Worm (Caenorhabditis elegans) whole organism, L3 larva: ENCODE measurements around the gene W06B4.1.

Source experiments
- ZK546.5 ChIP-seq: sonication (generic microtip); optimal IDR thresholded peaks from 2 replicates; lab custom pipeline; 2017; ENCODE audit warnings: missing biosample characterization, missing genetic modification characterization
- aly-2 ChIP-seq: fragments of 150-350 bp; optimal IDR thresholded peaks from 2 replicates; lab custom pipeline; 2014; ENCODE audit warnings: missing biosample characterization, missing genetic modification characterization
- ceh-9 ChIP-seq: sonication (generic microtip); optimal IDR thresholded peaks from 2 replicates; lab custom pipeline; 2018; ENCODE audit warnings: missing biosample characterization, missing genetic modification characterization
- elt-1 ChIP-seq: fragments of 150-350 bp; optimal IDR thresholded peaks from 2 replicates; lab custom pipeline; 2014; ENCODE audit warnings: missing biosample characterization, missing genetic modification characterization
- elt-2 ChIP-seq: sonication (generic microtip); optimal IDR thresholded peaks from 2 replicates; lab custom pipeline; 2016; ENCODE audit warnings: missing genetic modification reagents, mild to moderate bottlenecking, missing genetic modification characterization, missing compliant biosample characterization
- fkh-2 ChIP-seq: fragments of 150-350 bp; optimal IDR thresholded peaks from 2 replicates; lab custom pipeline; 2014; ENCODE audit warnings: missing biosample characterization, missing genetic modification reagents, missing genetic modification characterization
- fos-1 ChIP-seq: fragments of 150-350 bp; optimal IDR thresholded peaks from 2 replicates; lab custom pipeline; 2014; ENCODE audit warnings: missing biosample characterization, missing genetic modification characterization
- hmg-11 ChIP-seq: sonication (generic microtip); optimal IDR thresholded peaks from 2 replicates; lab custom pipeline; 2016; ENCODE audit warnings: missing genetic modification characterization, missing compliant biosample characterization
- jun-1 ChIP-seq: fragments of 150-350 bp; optimal IDR thresholded peaks from 2 replicates; lab custom pipeline; 2014; ENCODE audit warnings: missing biosample characterization, missing genetic modification reagents, missing genetic modification characterization
- lin-39 ChIP-seq: fragments of 150-350 bp; optimal IDR thresholded peaks from 2 replicates; lab custom pipeline; 2018; ENCODE audit warnings: missing biosample characterization, missing genetic modification reagents, missing genetic modification characterization
- lsy-12 ChIP-seq: sonication (generic microtip); optimal IDR thresholded peaks from 2 replicates; lab custom pipeline; 2016; ENCODE audit warnings: mild to moderate bottlenecking, missing genetic modification characterization, missing compliant biosample characterization
- mdl-1 ChIP-seq: fragments of 150-350 bp; optimal IDR thresholded peaks from 2 replicates; lab custom pipeline; 2014; ENCODE audit warnings: missing biosample characterization, missing genetic modification characterization
- mml-1 ChIP-seq: fragments of 150-350 bp; sonication (generic microtip); optimal IDR thresholded peaks from 3 replicates; lab custom pipeline; 2014; ENCODE audit warnings: missing biosample characterization, missing genetic modification characterization
- nfya-1 ChIP-seq: sonication (generic microtip); optimal IDR thresholded peaks from 2 replicates; lab custom pipeline; 2017; ENCODE audit warnings: missing genetic modification characterization, mild to moderate bottlenecking, missing compliant biosample characterization, antibody characterized with exemption, moderate library complexity; ENCODE audit not compliant: insufficient read depth
- nhr-11 ChIP-seq: fragments of 150-350 bp; optimal IDR thresholded peaks from 2 replicates; lab custom pipeline; 2014; ENCODE audit warnings: missing biosample characterization, missing genetic modification characterization
- nhr-23 ChIP-seq: fragments of 150-350 bp; optimal IDR thresholded peaks from 2 replicates; lab custom pipeline; 2014; ENCODE audit warnings: missing biosample characterization, missing genetic modification reagents, missing genetic modification characterization
- nhr-237 ChIP-seq: fragments of 150-350 bp; optimal IDR thresholded peaks from 2 replicates; lab custom pipeline; 2014; ENCODE audit warnings: missing biosample characterization, missing genetic modification characterization
- nhr-28 ChIP-seq: fragments of 150-350 bp; optimal IDR thresholded peaks from 2 replicates; lab custom pipeline; 2014; ENCODE audit warnings: missing biosample characterization, missing genetic modification characterization
- nhr-43 ChIP-seq: sonication (generic microtip); optimal IDR thresholded peaks from 2 replicates; lab custom pipeline; 2016; ENCODE audit warnings: mild to moderate bottlenecking, missing genetic modification characterization, missing compliant biosample characterization; ENCODE audit not compliant: poor library complexity, severe bottlenecking
- nhr-67 ChIP-seq: fragments of 150-350 bp; optimal IDR thresholded peaks from 2 replicates; lab custom pipeline; 2014; ENCODE audit warnings: missing biosample characterization, missing genetic modification characterization
- nhr-77 ChIP-seq: fragments of 150-350 bp; optimal IDR thresholded peaks from 2 replicates; lab custom pipeline; 2014; ENCODE audit warnings: missing biosample characterization, missing genetic modification characterization
- pha-4 ChIP-seq: fragments of 150-350 bp; optimal IDR thresholded peaks from 2 replicates; lab custom pipeline; 2014; ENCODE audit warnings: missing biosample characterization, missing genetic modification reagents, missing genetic modification characterization
- pqm-1 ChIP-seq: fragments of 150-350 bp; optimal IDR thresholded peaks from 2 replicates; lab custom pipeline; 2017; ENCODE audit warnings: missing biosample characterization, missing genetic modification characterization, inconsistent platforms
- sea-2 ChIP-seq: fragments of 150-350 bp; sonication (generic microtip); optimal IDR thresholded peaks from 4 replicates; lab custom pipeline; 2014; ENCODE audit warnings: missing biosample characterization, missing genetic modification reagents, missing genetic modification characterization
- skn-1 ChIP-seq: fragments of 150-350 bp; optimal IDR thresholded peaks from 2 replicates; lab custom pipeline; 2014; ENCODE audit warnings: missing biosample characterization, missing genetic modification characterization
- tbx-2 ChIP-seq: sonication (generic microtip); optimal IDR thresholded peaks from 2 replicates; lab custom pipeline; 2016; ENCODE audit warnings: mild to moderate bottlenecking, missing genetic modification characterization, missing compliant biosample characterization
- unc-62 ChIP-seq: fragments of 150-350 bp; sonication (generic microtip); optimal IDR thresholded peaks from 4 replicates; lab custom pipeline; 2014; ENCODE audit warnings: missing biosample characterization, missing genetic modification reagents, missing genetic modification characterization
- zag-1 ChIP-seq: fragments of 150-350 bp; optimal IDR thresholded peaks from 2 replicates; lab custom pipeline; 2014; ENCODE audit warnings: missing biosample characterization, missing genetic modification characterization
- ztf-11 ChIP-seq: fragments of 150-350 bp; optimal IDR thresholded peaks from 2 replicates; lab custom pipeline; 2014; ENCODE audit warnings: missing biosample characterization, missing genetic modification characterization
- ztf-4 ChIP-seq: fragments of 150-350 bp; optimal IDR thresholded peaks from 2 replicates; lab custom pipeline; 2014; ENCODE audit warnings: missing biosample characterization, missing genetic modification characterization

W06B4.1 gene

DNA sequence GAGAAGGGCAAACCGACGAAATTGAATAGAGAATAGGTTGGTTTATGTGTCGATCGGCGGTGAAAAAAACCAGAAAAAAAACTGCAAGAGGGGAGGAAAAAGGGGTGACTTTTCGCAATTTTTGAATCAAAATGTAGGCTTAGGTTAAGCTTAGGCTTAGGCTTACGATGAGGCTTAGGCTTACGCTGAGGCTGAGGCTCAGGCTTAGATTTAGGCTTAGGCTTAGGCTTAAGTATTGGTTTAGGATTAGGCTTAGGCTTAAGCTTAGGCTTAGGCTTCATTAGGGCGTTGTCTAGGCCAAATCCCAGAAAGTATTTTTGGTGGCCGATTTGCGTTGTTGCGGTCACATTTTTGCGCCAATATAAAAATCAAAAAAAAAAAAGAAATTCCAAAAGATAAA, 16.6 kb upstream of the W06B4.1 start:
- TF ChIP-seq nhr-43 (tag; lab: Kevin White, UChicago) (no peak), skn-1 (no peak), ZK546.5 (no peak), nhr-237 (no peak), nhr-23 (tag; lab: Kevin White, UChicago) (no peak)

DNA sequence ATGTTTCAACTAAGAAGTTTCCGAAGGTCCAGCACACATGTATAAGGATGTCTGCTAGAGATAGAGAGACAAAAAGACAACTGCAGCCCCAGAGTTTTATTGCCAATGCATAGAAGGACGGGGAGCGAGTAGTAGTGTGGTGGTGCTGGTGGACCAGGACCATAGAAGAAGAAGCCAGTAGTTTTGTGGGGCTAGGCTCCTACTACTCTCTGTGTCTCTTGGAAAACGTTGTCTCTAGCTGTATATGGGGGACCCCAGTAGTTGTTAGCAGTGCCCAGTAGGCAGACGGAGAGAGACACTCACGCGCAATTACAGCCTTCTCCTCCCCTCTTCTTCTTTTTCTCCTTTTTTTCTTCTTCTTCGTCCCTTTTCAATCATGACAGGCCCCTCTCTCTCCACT, 15.4 kb upstream of the W06B4.1 start:
- no peak for TF ChIP-seq mdl-1 (tag; lab: Kevin White, UChicago)
- peak; percentile 70 for TF ChIP-seq lin-39
- peak; percentile 65 for TF ChIP-seq nfya-1 (tag; lab: Kevin White, UChicago)
- TF ChIP-seq hmg-11 (tag; lab: Kevin White, UChicago) = peak; percentile 87

DNA sequence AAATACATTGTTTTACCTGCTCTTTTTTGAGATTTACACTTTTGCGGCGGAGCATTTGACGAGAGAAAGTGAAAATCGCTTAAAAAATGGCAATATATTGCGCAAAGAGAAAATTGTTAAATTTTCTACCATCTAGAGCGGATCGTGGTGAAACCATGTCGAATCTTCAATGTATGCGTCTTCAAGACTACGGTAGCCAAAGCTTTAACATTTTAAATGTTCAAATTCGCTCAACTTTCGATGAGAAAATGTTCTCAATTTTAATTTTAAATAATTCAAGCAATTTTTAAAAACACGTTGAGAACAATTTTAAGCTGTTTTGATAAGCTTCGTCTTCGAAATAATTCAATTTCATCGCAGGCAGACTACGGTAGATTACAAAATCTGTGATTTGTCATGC, 11.1 kb upstream of the W06B4.1 start:
- no peak for TF ChIP-seq nhr-43 (tag; lab: Kevin White, UChicago)
- TF ChIP-seq nhr-11 (tag; lab: Kevin White, UChicago) = no peak
- no peak for TF ChIP-seq nhr-28
- TF ChIP-seq fkh-2 (tag; lab: Kevin White, UChicago) = no peak
- no peak for TF ChIP-seq ztf-11 (tag; lab: Kevin White, UChicago)
- TF ChIP-seq nhr-67 = no peak
- no peak for TF ChIP-seq pha-4 (tag; lab: Kevin White, UChicago)
- no peak for TF ChIP-seq lin-39
- no peak for TF ChIP-seq nhr-23 (tag; lab: Kevin White, UChicago)
- no peak for TF ChIP-seq skn-1
- TF ChIP-seq tbx-2 (tag; lab: Kevin White, UChicago) = no peak
- no peak for TF ChIP-seq ceh-9 (tag; lab: Kevin White, UChicago)
- no peak for TF ChIP-seq ztf-4
- TF ChIP-seq elt-2 (tag; lab: Kevin White, UChicago) = no peak
- no peak for TF ChIP-seq nhr-77 (tag; lab: Kevin White, UChicago)
- TF ChIP-seq zag-1 (tag; lab: Kevin White, UChicago) = no peak

DNA sequence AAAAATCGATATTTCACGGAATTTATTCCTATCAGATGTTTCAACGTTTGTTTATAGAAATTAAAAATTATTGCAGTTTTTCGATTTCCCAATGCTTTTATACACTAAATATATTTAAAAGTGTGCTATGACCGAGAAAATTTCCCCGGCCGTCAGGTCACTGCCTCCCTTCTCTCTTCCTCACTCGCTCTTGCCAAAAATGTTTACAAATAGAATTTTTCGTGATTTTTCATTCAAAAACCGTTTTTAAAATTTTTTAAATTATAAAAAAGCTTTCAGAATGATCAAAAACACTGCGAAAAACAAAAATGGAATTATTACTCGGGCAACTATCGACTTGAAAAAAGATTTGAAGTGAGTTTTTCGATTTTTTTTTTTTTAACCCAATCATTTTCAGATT, 10.5 kb upstream of the W06B4.1 start, which contains the start of the genes T12C9.7 and vps-18:
T12C9.7 (minus strand) TSS at position 101 of the 400 bp plus-strand sequence.
vps-18 (plus strand) TSS at position 280 of the 400 bp plus-strand sequence.
- no peak for TF ChIP-seq jun-1 (tag; lab: Kevin White, UChicago)
- TF ChIP-seq, all 47 proteins: peak for 0

- TF ChIP-seq unc-62 (GFP tag; lab: Kevin White, UChicago) (no peak), pha-4 (tag; lab: Kevin White, UChicago) (no peak), fos-1 (no peak), lin-39 (no peak), nhr-43 (tag; lab: Kevin White, UChicago) (no peak), mml-1 (tag; lab: Kevin White, UChicago) (no peak), mdl-1 (tag; lab: Kevin White, UChicago) (no peak), aly-2 (tag; lab: Kevin White, UChicago) (no peak), zag-1 (tag; lab: Kevin White, UChicago) (no peak), fkh-2 (tag; lab: Kevin White, UChicago) (no peak), ceh-9 (tag; lab: Kevin White, UChicago) (no peak), nhr-11 (tag; lab: Kevin White, UChicago) (no peak), tbx-2 (tag; lab: Kevin White, UChicago) (no peak)
- TF ChIP-seq, all 47 proteins: peak for 0
Measured at ce11 chrII:4462842-4463241, 8.6 kb upstream of the W06B4.1 start.

- TF ChIP-seq nhr-11 (tag; lab: Kevin White, UChicago) = no peak
- TF ChIP-seq tbx-2 (tag; lab: Kevin White, UChicago) = no peak
- TF ChIP-seq nhr-77 (tag; lab: Kevin White, UChicago) = no peak
- TF ChIP-seq fos-1 = no peak
- TF ChIP-seq sea-2 (GFP tag; lab: Kevin White, UChicago) = no peak
Measured at ce11 chrII:4467869-4468268, 3.5 kb upstream of the W06B4.1 start, which contains the start of gene W06B4.2. W06B4.2 (plus strand) TSS chrII:4468169.

DNA sequence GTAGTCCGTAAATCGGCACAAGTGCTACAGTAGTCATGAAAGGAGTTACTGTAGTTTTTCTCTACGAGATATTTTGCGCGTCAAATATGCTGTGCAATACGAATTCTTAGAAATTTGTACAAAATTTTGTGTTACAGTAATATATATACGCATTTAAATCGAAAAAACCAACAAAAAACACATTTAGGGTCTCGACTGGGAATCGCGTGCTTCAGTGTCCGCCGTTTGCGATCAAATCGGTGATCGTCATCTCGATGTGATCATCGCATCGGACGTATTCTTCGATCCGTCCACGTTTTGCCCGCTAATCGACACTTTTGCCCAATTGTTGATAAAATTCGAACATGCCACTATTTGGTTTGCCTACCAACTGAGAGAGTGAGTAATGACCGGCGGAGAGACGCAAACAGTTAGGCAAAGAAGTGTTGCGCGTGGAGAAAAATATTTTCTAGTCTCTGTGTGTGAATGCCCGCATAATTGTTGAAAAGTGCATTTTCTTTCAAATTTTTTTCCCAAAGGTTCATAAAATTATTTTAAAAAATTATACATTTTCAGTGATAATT, 2.4 kb upstream of the W06B4.1 start:
- TF ChIP-seq sea-2 (GFP tag; lab: Kevin White, UChicago) = no peak
- TF ChIP-seq nhr-237 = no peak
- TF ChIP-seq pqm-1 (tag; lab: Kevin White, UChicago) = peak; percentile 52
- TF ChIP-seq elt-1 (tag; lab: Kevin White, UChicago) = no peak
- TF ChIP-seq pha-4 (tag; lab: Kevin White, UChicago) = peak; percentile 31
- TF ChIP-seq lsy-12 (tag; lab: Kevin White, UChicago) = no peak
